Fruit fly (Drosophila melanogaster) S2 (cell line): ENCODE measurements around the gene CG14839.
A peak's percentile ranks its signal among the peaks of the same experiment; 100 is the strongest.

ENCODE experiments used
- CG8478 ChIP-seq: fragments of >200 bp; optimal IDR thresholded peaks from 2 replicates; lab custom pipeline; 2018
- CTCF ChIP-seq, 2 experiments: fragments of >200 bp; optimal IDR thresholded peaks; 2 replicates each; lab custom pipeline; 2018

CG14839 gene

DNA sequence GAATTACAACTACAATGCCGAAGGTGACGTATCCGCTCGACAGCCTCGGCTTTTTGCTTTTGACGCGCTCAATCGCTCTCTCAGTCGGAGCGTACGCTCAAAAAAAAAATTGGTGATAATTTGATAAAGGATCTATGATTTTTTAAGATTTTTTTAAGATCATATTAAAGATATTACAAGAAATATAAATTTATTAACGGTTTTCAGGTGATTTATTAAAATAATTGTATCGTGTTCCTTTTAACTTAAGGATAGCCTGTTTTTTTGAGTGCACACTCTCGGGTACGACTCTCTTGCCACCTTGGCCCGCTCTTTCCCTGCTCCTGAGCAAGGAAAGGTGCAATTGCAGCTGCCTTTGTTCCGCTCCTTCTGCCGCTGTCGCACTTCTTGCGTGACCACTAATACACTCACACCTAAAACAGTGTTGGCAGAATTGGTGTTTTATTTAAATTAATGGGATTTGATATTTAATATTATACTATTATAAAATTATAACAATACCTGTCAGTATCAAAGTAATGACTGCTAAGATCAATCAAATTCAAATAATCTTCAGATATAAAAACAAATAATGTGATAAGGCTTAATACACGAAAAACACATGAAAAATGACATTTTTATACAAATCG lies 15.8 kb downstream of the CG14839 start:
- TF ChIP-seq CG8478 (lab: Kevin White, UChicago) (no peak), CTCF (optimal IDR thresholded peaks at IDR 0.05; lab: Kevin White, UChicago) (no peak)

dm6 chr3R:14278523-14279303 lies 16.5 kb downstream of the CG14839 start:
- TF ChIP-seq CTCF (optimal IDR thresholded peaks at IDR 0.05; lab: Kevin White, UChicago) (no peak), CG8478 (lab: Kevin White, UChicago) (no peak)

DNA sequence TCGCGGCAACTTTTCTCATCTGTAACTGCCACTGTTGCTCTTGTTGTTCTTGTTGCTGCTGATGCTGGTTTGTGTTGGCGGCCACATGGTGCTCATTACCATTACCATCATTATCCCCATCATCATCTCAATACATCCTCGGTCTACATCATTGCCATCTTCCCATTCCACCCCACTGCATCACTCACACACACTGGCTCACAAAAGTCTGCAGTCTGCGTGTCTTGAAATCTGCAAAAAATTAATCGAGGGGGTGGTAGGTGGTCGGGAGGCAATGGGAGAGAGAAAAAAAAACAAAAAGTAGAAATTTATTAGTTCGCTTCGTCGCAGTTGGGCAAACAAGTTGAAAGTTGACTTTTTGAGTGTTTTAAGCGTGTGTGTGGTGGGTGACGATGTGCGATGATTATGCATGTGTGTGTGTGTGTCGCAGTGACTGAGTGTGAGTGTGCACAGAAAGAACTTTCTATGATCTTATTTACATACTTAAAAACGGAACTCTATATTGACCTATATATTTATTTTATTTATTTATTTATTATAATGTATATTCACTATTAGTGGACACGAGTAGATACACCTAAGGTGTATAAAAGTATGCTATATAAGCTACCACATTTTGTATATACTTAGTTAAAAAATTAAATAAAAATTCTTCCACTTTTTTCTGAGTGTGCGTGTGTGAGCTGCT lies 17.3 kb downstream of the CG14839 start:
- no peak for TF ChIP-seq CG8478 (lab: Kevin White, UChicago)
- no peak for TF ChIP-seq CTCF (optimal IDR thresholded peaks at IDR 0.05; lab: Kevin White, UChicago)

- TF ChIP-seq CG8478 (lab: Kevin White, UChicago) (no peak), CTCF (optimal IDR thresholded peaks at IDR 0.05; lab: Kevin White, UChicago) (no peak)
Measured at dm6 chr3R:14280324-14280723, 18.1 kb downstream of the CG14839 start.

- TF ChIP-seq CTCF (optimal IDR thresholded peaks at IDR 0.05; lab: Kevin White, UChicago) (no peak), CG8478 (lab: Kevin White, UChicago) (no peak)
Measured at dm6 chr3R:14282215-14283041, 20.2 kb downstream of the CG14839 start.

DNA sequence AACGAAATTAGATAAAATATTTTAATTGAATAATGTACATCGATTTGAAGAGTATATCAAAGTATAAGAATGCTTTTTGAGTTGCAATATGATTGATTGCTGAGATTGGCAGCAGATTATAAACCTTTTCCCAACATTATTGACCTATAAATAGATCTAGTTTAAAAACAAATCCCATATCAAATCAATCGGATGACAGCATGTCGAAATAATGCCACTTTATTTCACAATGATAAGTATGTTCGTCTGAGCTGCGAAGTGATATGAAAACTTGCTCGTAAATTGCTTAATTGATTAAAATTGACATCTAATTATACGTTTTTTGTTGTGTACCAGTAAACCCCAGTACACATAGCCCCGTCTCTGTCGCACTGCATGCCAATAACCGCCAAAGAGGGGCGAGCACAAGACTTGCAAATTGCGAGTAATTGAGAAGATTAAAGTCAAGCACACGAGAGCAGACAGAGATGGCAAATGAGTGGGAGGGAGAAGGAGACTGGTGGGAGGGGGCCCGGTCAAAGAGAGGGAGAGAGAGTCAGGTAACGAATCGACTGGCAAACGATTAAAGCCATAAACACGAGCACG lies 20.9 kb downstream of the CG14839 start:
- TF ChIP-seq CG8478 (lab: Kevin White, UChicago) (no peak), CTCF (optimal IDR thresholded peaks at IDR 0.05; lab: Kevin White, UChicago) (no peak)

DNA sequence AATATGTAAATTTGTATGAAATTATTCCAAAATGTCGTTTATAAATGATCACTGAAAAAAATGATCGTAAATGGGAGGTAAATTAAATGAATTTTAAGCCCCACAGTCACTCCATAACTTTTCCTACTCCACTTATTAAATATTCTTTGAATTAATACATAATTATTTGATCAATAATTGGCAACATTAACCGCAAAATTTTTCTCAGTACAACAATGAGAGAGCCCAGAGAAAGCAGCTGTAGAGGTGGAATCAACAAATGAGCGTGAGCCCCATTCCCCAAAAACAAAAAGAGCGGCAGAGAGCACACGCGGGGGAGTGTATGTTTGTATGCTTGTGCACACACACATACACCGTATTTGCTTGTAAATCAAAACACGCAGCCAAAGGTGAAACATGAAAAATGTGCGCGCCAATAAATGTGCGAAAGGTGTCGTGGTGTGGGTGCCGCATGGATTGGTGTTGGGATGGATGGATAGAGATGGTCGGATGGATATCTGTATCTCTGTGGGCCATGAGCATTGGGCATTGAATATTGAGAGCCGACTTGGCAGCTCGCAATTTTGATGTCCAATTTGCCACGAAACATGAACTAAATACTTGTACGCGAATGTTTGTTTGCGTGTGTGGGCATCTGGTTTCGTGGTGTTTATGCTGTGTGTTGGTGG lies 21.7 kb downstream of the CG14839 start:
- TF ChIP-seq CG8478 (lab: Kevin White, UChicago) = no peak
- no peak for TF ChIP-seq CTCF (optimal IDR thresholded peaks at IDR 0.05; lab: Kevin White, UChicago)

DNA sequence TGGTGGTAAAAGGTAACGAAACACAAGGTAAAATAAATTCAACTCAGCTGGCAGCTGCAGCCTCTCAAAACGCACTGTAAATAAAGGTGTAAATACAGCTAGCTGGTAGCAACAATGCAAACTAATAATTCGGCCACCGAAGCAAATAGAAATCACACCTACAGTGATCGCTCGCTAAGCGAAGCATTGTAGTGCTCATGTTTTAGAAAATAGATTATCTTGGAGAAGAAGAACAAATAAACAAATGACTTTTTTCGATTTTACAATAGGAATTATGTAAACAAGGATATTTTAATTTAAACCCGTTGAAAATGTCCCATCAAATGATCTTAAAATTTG lies 22.2 kb downstream of the CG14839 start:
- TF ChIP-seq CTCF (optimal IDR thresholded peaks at IDR 0.05; lab: Kevin White, UChicago) = no peak
- no peak for TF ChIP-seq CG8478 (lab: Kevin White, UChicago)

- TF ChIP-seq CTCF (optimal IDR thresholded peaks at IDR 0.05; lab: Kevin White, UChicago) (no peak), CG8478 (lab: Kevin White, UChicago) (no peak)
Measured at dm6 chr3R:14285059-14285953, 23.1 kb downstream of the CG14839 start.

DNA sequence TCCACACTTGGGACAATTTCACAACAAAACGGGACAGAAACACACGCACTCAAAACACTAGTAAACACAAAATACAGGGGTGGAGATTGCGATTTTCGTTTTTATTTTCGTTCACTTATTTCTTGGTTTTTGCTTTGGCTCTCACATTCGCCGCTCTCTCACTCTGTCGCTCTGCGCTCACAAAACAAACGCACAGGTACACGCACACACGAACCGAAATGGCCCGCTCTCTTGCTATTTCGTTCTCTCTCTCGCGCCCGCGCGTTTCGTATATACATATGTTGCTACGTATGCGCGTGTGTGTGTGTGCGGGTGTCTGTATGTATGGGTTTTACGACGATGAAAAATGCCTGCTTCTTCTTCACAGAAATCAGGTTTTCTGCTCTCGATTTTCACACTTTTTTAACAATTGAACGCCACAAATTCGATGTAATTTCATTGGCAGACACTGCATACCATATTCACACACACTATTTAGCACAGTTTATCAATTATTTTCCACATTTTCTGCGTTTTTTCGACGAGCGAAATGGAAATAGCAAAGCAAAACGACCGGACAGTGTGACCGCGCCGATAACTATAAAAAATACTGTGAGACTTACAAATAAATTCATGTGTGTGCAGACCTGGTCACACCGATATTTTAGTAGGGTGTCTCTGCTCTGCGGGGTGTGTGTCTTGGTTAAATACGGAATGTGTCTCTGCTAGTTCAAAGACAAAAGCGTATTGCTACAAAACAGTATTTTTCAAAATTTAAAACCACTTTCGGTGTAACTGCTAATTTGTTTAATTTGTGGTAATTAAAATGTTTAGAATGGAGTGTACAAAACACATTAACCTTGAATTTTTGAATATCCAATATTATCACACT lies 24.4 kb downstream of the CG14839 start, which contains the start of gene trx:
trx (minus strand) TSS at position 584 of the 871 bp plus-strand sequence.
- peak; percentile 61 to 63 for TF ChIP-seq CTCF (optimal IDR thresholded peaks at IDR 0.05; lab: Kevin White, UChicago)
- TF ChIP-seq CG8478 (lab: Kevin White, UChicago) = no peak

DNA sequence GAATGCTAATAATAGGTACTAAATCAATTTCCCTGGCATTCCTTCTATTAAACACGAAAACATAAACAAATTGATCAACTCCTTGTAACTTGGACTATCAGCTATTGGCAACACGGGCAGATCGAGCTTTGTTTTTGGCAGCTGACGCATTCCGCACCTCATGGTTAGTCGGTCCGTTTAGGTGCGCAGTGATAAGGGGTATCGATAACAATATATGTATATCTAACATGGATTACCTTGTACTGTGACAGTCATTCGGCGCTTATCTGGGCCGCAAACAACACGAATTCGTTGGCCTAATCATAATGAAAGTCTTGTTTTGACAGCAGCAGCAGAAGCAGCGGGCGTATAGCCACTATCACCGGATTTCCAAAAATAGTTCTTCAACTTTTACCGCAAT lies 25.8 kb downstream of the CG14839 start:
- TF ChIP-seq CG8478 (lab: Kevin White, UChicago) (no peak), CTCF (optimal IDR thresholded peaks at IDR 0.05; lab: Kevin White, UChicago) (no peak)
